Worm (Caenorhabditis elegans) whole organism, L3 larva: ENCODE measurements around the gene plc-1.

Experiments used
- ZK546.5 ChIP-seq: sonication (generic microtip); optimal IDR thresholded peaks from 2 replicates; lab custom pipeline; 2017; ENCODE audit warnings: missing biosample characterization, missing genetic modification characterization
- aly-2 ChIP-seq: fragments of 150-350 bp; optimal IDR thresholded peaks from 2 replicates; lab custom pipeline; 2014; ENCODE audit warnings: missing biosample characterization, missing genetic modification characterization
- ama-1 ChIP-seq: fragments of 150-350 bp; optimal IDR thresholded peaks from 2 replicates; lab custom pipeline; 2018
- daf-12 ChIP-seq: fragments of 150-350 bp; optimal IDR thresholded peaks from 2 replicates; lab custom pipeline; 2014; ENCODE audit warnings: missing biosample characterization, missing genetic modification reagents, missing genetic modification characterization
- egl-5 ChIP-seq: fragments of 150-350 bp; optimal IDR thresholded peaks from 2 replicates; lab custom pipeline; 2017; ENCODE audit warnings: missing biosample characterization, missing genetic modification reagents, missing genetic modification characterization, inconsistent platforms
- elt-2 ChIP-seq: sonication (generic microtip); optimal IDR thresholded peaks from 2 replicates; lab custom pipeline; 2016; ENCODE audit warnings: missing genetic modification reagents, mild to moderate bottlenecking, missing genetic modification characterization, missing compliant biosample characterization
- elt-3 ChIP-seq, 3 experiments: fragments of 150-350 bp in 1 of 3; sonication (generic microtip) in 2 of 3; optimal IDR thresholded peaks; 2 replicates in 2 of 3; 4 replicates in 1 of 3; lab custom pipeline; 2014 to 2017; ENCODE audit warnings: missing biosample characterization in 3 of 3, missing genetic modification characterization in 3 of 3
- fkh-10 ChIP-seq: sonication (generic microtip); optimal IDR thresholded peaks from 2 replicates; lab custom pipeline; 2017; ENCODE audit warnings: missing biosample characterization, missing genetic modification reagents, missing genetic modification characterization
- hmg-11 ChIP-seq: sonication (generic microtip); optimal IDR thresholded peaks from 2 replicates; lab custom pipeline; 2016; ENCODE audit warnings: missing genetic modification characterization, missing compliant biosample characterization
- lin-15B ChIP-seq: fragments of 150-350 bp; optimal IDR thresholded peaks from 2 replicates; lab custom pipeline; 2014; ENCODE audit warnings: missing biosample characterization, missing genetic modification characterization
- lin-39 ChIP-seq: fragments of 150-350 bp; optimal IDR thresholded peaks from 2 replicates; lab custom pipeline; 2018; ENCODE audit warnings: missing biosample characterization, missing genetic modification reagents, missing genetic modification characterization
- mdl-1 ChIP-seq: fragments of 150-350 bp; optimal IDR thresholded peaks from 2 replicates; lab custom pipeline; 2014; ENCODE audit warnings: missing biosample characterization, missing genetic modification characterization
- mml-1 ChIP-seq: fragments of 150-350 bp; sonication (generic microtip); optimal IDR thresholded peaks from 3 replicates; lab custom pipeline; 2014; ENCODE audit warnings: missing biosample characterization, missing genetic modification characterization
- nfya-1 ChIP-seq: sonication (generic microtip); optimal IDR thresholded peaks from 2 replicates; lab custom pipeline; 2017; ENCODE audit warnings: missing genetic modification characterization, mild to moderate bottlenecking, missing compliant biosample characterization, antibody characterized with exemption, moderate library complexity; ENCODE audit not compliant: insufficient read depth
- nhr-11 ChIP-seq: fragments of 150-350 bp; optimal IDR thresholded peaks from 2 replicates; lab custom pipeline; 2014; ENCODE audit warnings: missing biosample characterization, missing genetic modification characterization
- nhr-12 ChIP-seq: fragments of 150-350 bp; optimal IDR thresholded peaks from 2 replicates; lab custom pipeline; 2014; ENCODE audit warnings: missing biosample characterization, missing genetic modification characterization
- nhr-23 ChIP-seq: fragments of 150-350 bp; optimal IDR thresholded peaks from 2 replicates; lab custom pipeline; 2014; ENCODE audit warnings: missing biosample characterization, missing genetic modification reagents, missing genetic modification characterization
- nhr-237 ChIP-seq: fragments of 150-350 bp; optimal IDR thresholded peaks from 2 replicates; lab custom pipeline; 2014; ENCODE audit warnings: missing biosample characterization, missing genetic modification characterization
- nhr-25 ChIP-seq: sonication (generic microtip); optimal IDR thresholded peaks from 2 replicates; lab custom pipeline; 2017; ENCODE audit warnings: missing biosample characterization, missing genetic modification characterization
- nhr-28 ChIP-seq: fragments of 150-350 bp; optimal IDR thresholded peaks from 2 replicates; lab custom pipeline; 2014; ENCODE audit warnings: missing biosample characterization, missing genetic modification characterization
- nhr-43 ChIP-seq: sonication (generic microtip); optimal IDR thresholded peaks from 2 replicates; lab custom pipeline; 2016; ENCODE audit warnings: mild to moderate bottlenecking, missing genetic modification characterization, missing compliant biosample characterization; ENCODE audit not compliant: poor library complexity, severe bottlenecking
- nhr-67 ChIP-seq: fragments of 150-350 bp; optimal IDR thresholded peaks from 2 replicates; lab custom pipeline; 2014; ENCODE audit warnings: missing biosample characterization, missing genetic modification characterization
- nhr-76 ChIP-seq: fragments of 150-350 bp; sonication (generic microtip); optimal IDR thresholded peaks from 5 replicates; lab custom pipeline; 2014; ENCODE audit warnings: missing biosample characterization, missing genetic modification characterization
- nhr-77 ChIP-seq: fragments of 150-350 bp; optimal IDR thresholded peaks from 2 replicates; lab custom pipeline; 2014; ENCODE audit warnings: missing biosample characterization, missing genetic modification characterization
- pha-4 ChIP-seq: fragments of 150-350 bp; optimal IDR thresholded peaks from 2 replicates; lab custom pipeline; 2014; ENCODE audit warnings: missing biosample characterization, missing genetic modification reagents, missing genetic modification characterization
- pqm-1 ChIP-seq: fragments of 150-350 bp; optimal IDR thresholded peaks from 2 replicates; lab custom pipeline; 2017; ENCODE audit warnings: missing biosample characterization, missing genetic modification characterization, inconsistent platforms
- sea-2 ChIP-seq: fragments of 150-350 bp; sonication (generic microtip); optimal IDR thresholded peaks from 4 replicates; lab custom pipeline; 2014; ENCODE audit warnings: missing biosample characterization, missing genetic modification reagents, missing genetic modification characterization
- skn-1 ChIP-seq: fragments of 150-350 bp; optimal IDR thresholded peaks from 2 replicates; lab custom pipeline; 2014; ENCODE audit warnings: missing biosample characterization, missing genetic modification characterization
- tbx-2 ChIP-seq: sonication (generic microtip); optimal IDR thresholded peaks from 2 replicates; lab custom pipeline; 2016; ENCODE audit warnings: mild to moderate bottlenecking, missing genetic modification characterization, missing compliant biosample characterization
- unc-39 ChIP-seq: sonication (generic microtip); optimal IDR thresholded peaks from 4 replicates; lab custom pipeline; 2017; ENCODE audit warnings: missing biosample characterization, missing genetic modification characterization
- unc-62 ChIP-seq: fragments of 150-350 bp; sonication (generic microtip); optimal IDR thresholded peaks from 4 replicates; lab custom pipeline; 2014; ENCODE audit warnings: missing biosample characterization, missing genetic modification reagents, missing genetic modification characterization
- zag-1 ChIP-seq: fragments of 150-350 bp; optimal IDR thresholded peaks from 2 replicates; lab custom pipeline; 2014; ENCODE audit warnings: missing biosample characterization, missing genetic modification characterization
- ztf-11 ChIP-seq: fragments of 150-350 bp; optimal IDR thresholded peaks from 2 replicates; lab custom pipeline; 2014; ENCODE audit warnings: missing biosample characterization, missing genetic modification characterization
- ztf-4 ChIP-seq: fragments of 150-350 bp; optimal IDR thresholded peaks from 2 replicates; lab custom pipeline; 2014; ENCODE audit warnings: missing biosample characterization, missing genetic modification characterization

Gene plc-1

DNA sequence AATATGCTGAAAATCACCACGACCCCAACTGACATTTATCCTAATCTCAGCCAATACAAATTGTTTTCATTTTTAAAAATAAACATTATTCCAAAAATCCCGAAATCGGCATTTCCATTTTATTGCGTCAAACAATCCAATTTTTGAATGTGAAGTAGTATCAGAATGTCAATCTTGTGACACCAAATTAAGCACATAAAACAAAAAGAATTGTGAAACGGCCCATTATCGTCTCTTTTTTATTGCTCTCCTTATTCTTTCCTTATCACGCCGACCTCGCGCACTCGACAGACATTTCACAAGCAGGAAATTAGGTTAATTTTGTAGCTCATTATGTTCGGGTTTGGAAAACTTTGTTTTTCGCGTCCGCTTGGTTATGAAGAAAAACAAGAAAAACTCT lies 42.1 kb upstream of the plc-1 start, which contains the start of gene T21E8.4:
TSS of gene T21E8.4 (plus strand) at position 301 of the 400 bp plus-strand sequence.
- no peak for TF ChIP-seq mdl-1 (tag; lab: Kevin White, UChicago)
- TF ChIP-seq ztf-11 (tag; lab: Kevin White, UChicago): no peak
- TF ChIP-seq, all 47 proteins: peak for 0

DNA sequence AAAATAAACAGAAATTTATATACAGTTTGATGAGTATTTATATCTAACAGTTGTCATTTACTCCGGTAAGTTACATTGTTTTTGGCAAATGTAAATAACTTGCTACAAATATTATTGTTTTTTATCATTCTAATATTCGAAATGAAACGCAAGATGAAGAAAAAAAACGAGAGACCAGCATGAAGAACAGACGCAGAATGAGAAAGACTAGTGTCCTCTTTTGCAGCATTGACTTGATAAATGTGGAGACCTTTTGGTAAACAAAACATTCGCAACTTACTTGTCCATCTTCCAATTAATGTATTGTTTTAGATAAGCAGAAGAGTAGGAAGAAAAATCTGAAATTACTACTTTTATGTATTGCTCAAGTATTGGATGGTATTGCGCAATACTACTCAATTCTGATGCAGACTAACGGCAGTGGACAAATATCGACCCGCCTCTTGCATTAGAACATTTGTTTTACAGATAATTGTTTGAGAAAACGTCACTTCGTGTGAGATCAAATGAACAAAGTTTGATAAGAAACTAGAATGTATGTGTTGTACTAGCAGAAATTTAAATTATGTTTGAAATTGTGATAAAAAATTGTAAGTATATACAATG lies 38.8 kb upstream of the plc-1 start, which contains the start of gene pgp-6:
TSS of gene pgp-6 (minus strand) at position 288 of the 606 bp plus-strand sequence.
- TF ChIP-seq elt-2 (tag; lab: Kevin White, UChicago): peak; percentile 67
- TF ChIP-seq nhr-25 (tag; lab: Kevin White, UChicago): no peak
- TF ChIP-seq nhr-43 (tag; lab: Kevin White, UChicago): no peak

DNA sequence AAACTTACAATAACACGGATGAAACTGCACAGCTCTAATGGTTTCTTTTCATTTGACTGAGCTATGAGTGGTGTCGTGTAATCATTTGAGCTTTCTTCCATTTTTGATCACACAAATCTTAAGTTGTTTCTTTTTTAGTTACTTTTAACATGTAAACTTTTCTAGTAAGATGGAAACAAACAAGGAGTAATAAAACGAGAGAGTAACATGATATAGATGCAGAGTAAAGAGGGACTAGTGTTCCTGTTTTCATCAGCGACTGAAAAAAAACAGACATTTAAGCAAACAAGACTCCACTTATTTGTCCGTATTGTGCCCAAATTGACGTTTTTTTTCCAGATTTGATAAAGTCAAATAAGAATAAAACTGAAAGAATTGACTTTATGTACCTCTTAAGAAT lies 31.7 kb upstream of the plc-1 start, which contains the start of gene pgp-7:
TSS of gene pgp-7 (minus strand) at position 101 of the 400 bp plus-strand sequence.
- TF ChIP-seq nhr-67 (tag; lab: Kevin White, UChicago): no peak
- no peak for TF ChIP-seq hmg-11 (tag; lab: Kevin White, UChicago)
- TF ChIP-seq zag-1 (tag; lab: Kevin White, UChicago): no peak
- TF ChIP-seq nhr-237 (tag; lab: Kevin White, UChicago): no peak
- no peak for TF ChIP-seq ztf-4 (tag; lab: Kevin White, UChicago)
- TF ChIP-seq pqm-1 (tag; lab: Kevin White, UChicago): no peak
- TF ChIP-seq skn-1: no peak

DNA sequence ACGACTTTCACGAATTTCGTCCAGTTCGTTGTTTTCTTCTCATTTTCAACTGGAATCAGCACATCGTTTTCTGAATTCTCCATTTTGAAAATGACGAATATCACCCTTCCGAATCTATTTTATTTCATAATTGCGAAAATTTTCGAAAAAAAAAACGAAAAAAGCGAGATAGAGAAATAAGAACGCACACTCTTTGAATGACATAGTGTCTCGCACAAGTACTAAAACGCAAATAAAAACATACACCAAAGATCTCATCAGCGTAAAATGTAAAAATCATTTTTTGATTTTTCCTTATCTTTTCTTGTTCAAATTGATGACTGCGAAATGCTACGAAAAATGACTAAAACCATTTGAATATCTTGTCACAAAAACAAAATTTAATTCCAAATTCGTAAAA lies 25.9 kb upstream of the plc-1 start, which contains the start of gene pgp-8:
TSS of gene pgp-8 (minus strand) at position 101 of the 400 bp plus-strand sequence.
- TF ChIP-seq nhr-28 (no peak), nhr-43 (tag; lab: Kevin White, UChicago) (no peak), nhr-76 (tag; lab: Kevin White, UChicago) (no peak), hmg-11 (tag; lab: Kevin White, UChicago) (no peak), zag-1 (tag; lab: Kevin White, UChicago) (no peak), nhr-237 (tag; lab: Kevin White, UChicago) (no peak), nhr-12 (tag; lab: Kevin White, UChicago) (no peak), lin-15B (tag; lab: Kevin White, UChicago) (no peak), fkh-10 (GFP tag; lab: Kevin White, UChicago) (no peak), pha-4 (tag; lab: Kevin White, UChicago) (no peak), nhr-25 (tag; lab: Kevin White, UChicago) (no peak), nfya-1 (tag; lab: Kevin White, UChicago) (no peak), unc-39 (no peak), aly-2 (tag; lab: Kevin White, UChicago) (no peak), ZK546.5 (tag; lab: Kevin White, UChicago) (no peak), nhr-11 (no peak)

DNA sequence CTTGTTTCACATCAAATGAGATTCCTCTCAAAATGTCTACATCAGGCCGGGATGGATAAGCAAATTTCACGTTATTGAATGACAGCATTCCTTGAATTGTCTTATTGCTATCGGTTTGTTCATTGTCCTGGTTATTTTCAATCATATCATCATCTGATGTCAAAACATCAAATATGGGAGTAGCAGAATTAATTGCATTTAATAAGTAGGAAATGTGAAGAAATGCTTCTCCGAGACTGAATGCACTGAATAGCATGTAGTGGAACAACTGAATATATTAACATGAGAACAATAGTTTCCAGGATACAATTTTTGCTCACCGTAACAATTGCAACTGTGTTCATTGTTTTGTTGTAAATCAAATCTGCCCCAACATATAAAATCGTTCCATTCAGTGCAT lies 24.1 kb upstream of the plc-1 start:
- TF ChIP-seq egl-5 (tag; lab: Kevin White, UChicago): no peak
- no peak for TF ChIP-seq nhr-77
- TF ChIP-seq ztf-4 (tag; lab: Kevin White, UChicago): no peak
- TF ChIP-seq aly-2 (tag; lab: Kevin White, UChicago): no peak
- no peak for TF ChIP-seq nhr-67 (tag; lab: Kevin White, UChicago)
- TF ChIP-seq hmg-11 (tag; lab: Kevin White, UChicago): no peak
- no peak for TF ChIP-seq unc-39
- no peak for TF ChIP-seq lin-39
- no peak for TF ChIP-seq sea-2 (GFP tag; lab: Kevin White, UChicago)
- no peak for TF ChIP-seq daf-12 (tag; lab: Kevin White, UChicago)
- TF ChIP-seq ama-1 (lab: Kevin White, UChicago): no peak

DNA sequence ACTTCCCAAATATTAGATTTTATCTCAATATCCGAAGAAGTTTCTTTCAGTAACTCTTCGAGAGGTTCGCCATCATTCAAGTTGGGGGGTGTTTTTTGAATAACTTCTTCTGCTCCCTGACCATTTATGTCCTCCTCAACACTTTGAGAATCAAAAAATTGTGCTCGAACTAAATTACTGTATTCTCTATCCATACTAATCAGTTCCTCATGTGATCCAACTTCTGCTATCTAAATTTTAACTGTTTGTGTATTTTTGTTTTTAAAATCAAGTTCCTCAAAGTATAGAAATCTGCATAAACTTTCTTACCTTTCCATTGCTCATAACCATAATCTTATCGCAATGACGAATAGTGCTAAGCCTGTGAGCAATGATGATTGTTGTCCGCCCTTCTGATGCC lies 23.2 kb upstream of the plc-1 start:
- no peak for TF ChIP-seq pqm-1 (tag; lab: Kevin White, UChicago)
- TF ChIP-seq ztf-11 (tag; lab: Kevin White, UChicago): no peak
- TF ChIP-seq hmg-11 (tag; lab: Kevin White, UChicago): no peak
- no peak for TF ChIP-seq nfya-1 (tag; lab: Kevin White, UChicago)
- no peak for TF ChIP-seq nhr-11
- TF ChIP-seq unc-62 (GFP tag; lab: Kevin White, UChicago): no peak
- no peak for TF ChIP-seq elt-2 (tag; lab: Kevin White, UChicago)
- no peak for TF ChIP-seq tbx-2
- no peak for TF ChIP-seq daf-12 (tag; lab: Kevin White, UChicago)
- TF ChIP-seq nhr-237 (tag; lab: Kevin White, UChicago): no peak
- TF ChIP-seq nhr-67 (tag; lab: Kevin White, UChicago): no peak
- no peak for TF ChIP-seq mml-1 (tag; lab: Kevin White, UChicago)
- no peak for TF ChIP-seq lin-39
- TF ChIP-seq nhr-23 (tag; lab: Kevin White, UChicago): no peak
- no peak for TF ChIP-seq elt-3 (tag; optimal IDR thresholded peaks at IDR 0.05; lab: Kevin White, UChicago)
